Worm (Caenorhabditis elegans): ENCODE data around the gene srx-136.

DNA sequence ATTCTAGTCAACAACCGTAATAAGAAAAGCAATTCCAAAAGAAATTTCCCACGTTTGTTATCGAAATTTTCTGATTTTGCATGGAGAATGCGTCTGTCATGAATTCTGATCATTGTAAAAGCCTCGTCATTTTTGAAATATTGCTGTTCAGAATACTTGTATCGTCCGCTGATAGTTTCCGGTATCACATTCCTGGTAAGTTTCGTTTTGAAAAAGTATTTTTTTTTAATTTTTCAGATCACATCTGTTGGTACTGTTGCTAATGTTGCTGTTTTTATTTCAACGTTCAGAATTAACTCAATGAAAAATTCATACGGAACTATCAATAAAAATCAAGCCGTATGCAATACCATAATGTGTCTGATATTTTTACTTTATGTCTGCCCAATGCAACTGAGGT lies 16.3 kb upstream of the srx-136 start, which contains the start of gene srx-17:
- TF ChIP-seq ama-1 (optimal IDR thresholded peaks at IDR 0.05), result no peak
- no peak for TF ChIP-seq nhr-237 (tag; optimal IDR thresholded peaks at IDR 0.05)
- no peak for TF ChIP-seq ceh-20 (GFP tag; IDR thresholded peaks at IDR 0.05)
- no peak for TF ChIP-seq hlh-11 (tag; optimal IDR thresholded peaks at IDR 0.05)
- no peak for TF ChIP-seq snpc-4 (tag; optimal IDR thresholded peaks at IDR 0.05)
- TF ChIP-seq pha-4 (GFP tag; IDR thresholded peaks at IDR 0.05), result no peak
- TF ChIP-seq pha-4 (tag; optimal IDR thresholded peaks at IDR 0.05), result no peak
- no peak for TF ChIP-seq daf-19 (GFP tag; conservative IDR thresholded peaks at IDR 0.05)
- TF ChIP-seq zfp-3 (GFP tag; conservative IDR thresholded peaks at IDR 0.05), result no peak
- no peak for TF ChIP-seq nhr-10 (tag; optimal IDR thresholded peaks at IDR 0.05)
- TF ChIP-seq fkh-10 (GFP tag; optimal IDR thresholded peaks at IDR 0.05), result no peak
- no peak for TF ChIP-seq lin-39 (tag; optimal IDR thresholded peaks at IDR 0.05)
